Worm (Caenorhabditis elegans): ENCODE measurements around the gene K02A6.3.

The K02A6.3 gene

DNA sequence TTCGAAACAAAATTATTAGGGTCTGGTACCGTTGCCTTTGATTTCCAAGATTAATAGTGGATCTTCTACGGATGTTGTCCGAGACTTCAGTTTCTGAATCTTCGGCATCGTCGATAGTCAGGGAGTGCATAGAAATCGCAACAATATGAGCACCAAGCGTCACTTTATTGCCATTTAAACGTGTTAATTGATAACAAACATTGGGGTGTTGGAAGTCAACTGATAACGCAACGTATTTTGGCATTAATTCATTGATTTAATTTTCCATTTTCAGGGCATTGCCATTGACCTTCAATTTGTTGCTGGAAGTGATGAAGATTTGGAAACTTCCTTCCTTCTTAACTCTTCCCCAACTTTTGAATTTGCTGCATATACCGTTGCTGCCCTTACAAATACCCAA is 14.4 kb upstream of the K02A6.3 start, which contains the start of gene kqt-2:
kqt-2 (minus strand) TSS at position 244 of the 400 bp plus-strand sequence.
- TF ChIP-seq mdl-1 (tag; optimal IDR thresholded peaks at IDR 0.05) (no peak), lin-15B (tag; optimal IDR thresholded peaks at IDR 0.05) (no peak), elt-3 (tag; optimal IDR thresholded peaks at IDR 0.05) (no peak), nfya-1 (tag; optimal IDR thresholded peaks at IDR 0.05; ENCODE audit: insufficient read depth) (no peak), nhr-23 (tag; optimal IDR thresholded peaks at IDR 0.05) (no peak), nhr-67 (tag; optimal IDR thresholded peaks at IDR 0.05) (no peak), pha-4 (tag; optimal IDR thresholded peaks at IDR 0.05) (peak; percentile 25), pqm-1 (tag; optimal IDR thresholded peaks at IDR 0.05) (peak; percentile 74), elt-2 (tag; optimal IDR thresholded peaks at IDR 0.05) (peak; percentile 84), lsy-12 (tag; optimal IDR thresholded peaks at IDR 0.05) (no peak)

DNA sequence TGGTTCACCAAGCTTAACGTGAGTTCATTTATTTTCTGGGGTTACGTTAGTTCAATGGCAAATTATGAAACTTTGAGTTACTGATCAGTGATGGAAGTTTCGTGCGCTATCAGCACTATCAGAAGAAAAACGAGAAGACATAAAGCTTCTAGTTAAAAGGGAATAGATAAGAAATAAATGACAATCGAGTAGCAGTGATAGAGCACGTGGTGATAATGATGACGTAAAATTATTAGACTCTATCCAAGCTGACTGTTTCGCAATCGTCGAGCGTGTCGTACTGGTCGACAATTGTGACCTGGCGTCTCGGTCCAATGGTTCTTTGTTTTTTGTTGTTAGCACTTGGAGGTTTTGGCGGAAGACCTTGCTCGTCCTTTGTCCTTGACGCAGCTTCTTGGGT is 11.4 kb upstream of the K02A6.3 start:
- TF ChIP-seq mdl-1 (tag; optimal IDR thresholded peaks at IDR 0.05): peak; percentile 2
- no peak for TF ChIP-seq ama-1 (optimal IDR thresholded peaks at IDR 0.05)
- no peak for TF ChIP-seq elt-1 (tag; optimal IDR thresholded peaks at IDR 0.05)
- TF ChIP-seq nhr-25 (tag; optimal IDR thresholded peaks at IDR 0.05): no peak
- TF ChIP-seq ceh-16 (tag; optimal IDR thresholded peaks at IDR 0.05): no peak
- TF ChIP-seq pqm-1 (tag; optimal IDR thresholded peaks at IDR 0.05): peak; percentile 99
- TF ChIP-seq elt-2 (tag; optimal IDR thresholded peaks at IDR 0.05): peak; percentile 97
- peak; percentile 86 for TF ChIP-seq jun-1 (tag; optimal IDR thresholded peaks at IDR 0.05)
- no peak for TF ChIP-seq nhr-76 (tag; optimal IDR thresholded peaks at IDR 0.05)
- TF ChIP-seq pha-4 (tag; optimal IDR thresholded peaks at IDR 0.05): peak; percentile 61

DNA sequence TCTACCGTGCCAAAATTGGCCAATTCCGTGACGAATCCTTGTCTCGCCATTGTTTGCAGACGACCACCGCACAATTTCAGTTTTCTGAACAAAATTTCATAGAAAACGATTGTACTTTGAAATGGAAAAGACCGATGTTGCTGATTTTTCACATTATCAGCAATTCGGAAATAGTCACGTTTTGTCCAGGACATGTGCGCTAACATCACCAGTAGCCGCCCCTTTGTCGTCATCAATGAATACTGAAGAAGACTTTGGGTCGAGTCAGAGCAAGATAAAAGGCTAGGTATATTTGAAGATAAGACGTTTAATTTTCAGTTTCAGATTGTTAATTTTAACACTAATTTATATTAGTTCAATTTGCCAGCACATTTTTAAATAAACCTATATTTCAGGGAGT is 10.2 kb upstream of the K02A6.3 start, which contains the start of gene endu-2:
endu-2 (plus strand) TSS at position 396 of the 400 bp plus-strand sequence.
- TF ChIP-seq fkh-2 (tag; optimal IDR thresholded peaks at IDR 0.05) (no peak), ceh-28 (tag; optimal IDR thresholded peaks at IDR 0.05) (no peak), elt-2 (tag; optimal IDR thresholded peaks at IDR 0.05) (peak; percentile 90), pqm-1 (tag; optimal IDR thresholded peaks at IDR 0.05) (peak; percentile 78), pha-4 (tag; optimal IDR thresholded peaks at IDR 0.05) (peak; percentile 3)

DNA sequence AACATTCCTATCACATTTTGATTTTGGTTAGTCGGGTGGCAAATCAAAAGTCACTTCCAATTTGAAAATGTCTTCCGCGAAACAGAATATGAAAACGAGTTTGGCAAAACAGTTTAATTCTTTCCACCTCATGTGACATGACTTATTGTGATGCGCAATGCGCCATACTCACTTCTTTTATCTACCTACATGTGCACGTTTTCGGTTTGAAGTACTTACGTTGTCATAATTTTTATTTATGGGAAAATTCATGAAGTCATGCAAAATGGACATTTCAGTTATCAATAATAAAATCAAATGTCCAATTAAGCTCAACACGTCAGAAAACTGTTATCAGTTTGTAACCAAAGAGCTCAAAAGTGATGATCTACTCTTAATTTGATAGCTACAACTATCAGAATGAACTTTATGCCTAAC is 6.9 kb upstream of the K02A6.3 start:
- no peak for TF ChIP-seq nhr-76 (tag; optimal IDR thresholded peaks at IDR 0.05)
- TF ChIP-seq eor-1 (tag; optimal IDR thresholded peaks at IDR 0.05): no peak
- TF ChIP-seq ama-1 (optimal IDR thresholded peaks at IDR 0.05): no peak
- TF ChIP-seq ceh-16 (tag; optimal IDR thresholded peaks at IDR 0.05): no peak
- no peak for TF ChIP-seq mdl-1 (tag; optimal IDR thresholded peaks at IDR 0.05)
- no peak for TF ChIP-seq nhr-67 (tag; optimal IDR thresholded peaks at IDR 0.05)
- TF ChIP-seq jun-1 (tag; optimal IDR thresholded peaks at IDR 0.05): peak; percentile 18
- TF ChIP-seq nfya-1 (tag; optimal IDR thresholded peaks at IDR 0.05; ENCODE audit: insufficient read depth): no peak
- no peak for TF ChIP-seq ceh-82 (tag; optimal IDR thresholded peaks at IDR 0.05)
- TF ChIP-seq pqm-1 (tag; optimal IDR thresholded peaks at IDR 0.05): peak; percentile 90
- no peak for TF ChIP-seq mml-1 (tag; optimal IDR thresholded peaks at IDR 0.05)
- peak; percentile 82 for TF ChIP-seq elt-2 (tag; optimal IDR thresholded peaks at IDR 0.05)

DNA sequence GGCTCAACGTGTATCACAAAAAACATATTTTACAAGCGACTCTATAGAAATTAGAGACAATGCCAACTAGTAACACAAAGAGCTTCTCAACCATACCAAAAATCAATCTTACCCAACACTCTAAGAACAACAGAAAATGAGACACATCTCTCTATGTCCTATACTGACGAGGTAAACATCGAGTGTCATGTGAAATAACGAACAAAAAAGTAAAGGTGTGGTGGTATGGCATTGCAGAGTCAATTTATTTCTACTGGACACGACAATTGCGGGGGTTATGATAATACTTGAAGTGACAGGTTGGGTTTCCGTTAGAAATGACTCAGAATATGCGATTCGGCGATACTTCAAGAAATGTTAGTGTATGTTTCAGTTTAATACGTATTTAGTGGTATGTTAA is 4.8 kb upstream of the K02A6.3 start:
- TF ChIP-seq egl-27 (tag; optimal IDR thresholded peaks at IDR 0.05): no peak
- TF ChIP-seq pha-4 (tag; optimal IDR thresholded peaks at IDR 0.05): peak; percentile 37
- no peak for TF ChIP-seq nhr-67 (tag; optimal IDR thresholded peaks at IDR 0.05)
- TF ChIP-seq mdl-1 (tag; optimal IDR thresholded peaks at IDR 0.05): no peak

DNA sequence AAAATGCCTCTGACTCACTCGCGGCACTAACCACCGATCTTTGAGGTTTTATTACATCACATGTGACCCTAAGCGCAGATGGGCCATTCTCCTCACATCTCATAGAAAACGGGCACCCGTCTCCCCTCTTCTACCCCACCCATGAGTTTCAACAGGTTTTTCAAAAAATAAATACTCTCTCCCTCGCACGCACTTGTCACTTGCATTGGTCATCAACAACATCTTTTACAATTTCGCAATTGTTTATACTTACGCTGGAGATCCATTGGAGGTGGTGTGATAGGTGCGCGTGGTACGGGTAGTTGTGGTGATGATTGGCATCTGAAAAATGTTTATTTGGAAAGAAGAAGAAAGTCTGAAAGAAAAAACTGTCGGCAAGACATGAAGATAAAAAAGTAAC is 4.3 kb upstream of the K02A6.3 start, which contains the start of gene M60.4:
M60.4 (minus strand) TSS at position 321 of the 400 bp plus-strand sequence.
- TF ChIP-seq nhr-237 (tag; optimal IDR thresholded peaks at IDR 0.05): no peak
- TF ChIP-seq egl-27 (tag; optimal IDR thresholded peaks at IDR 0.05): peak; percentile 11
- no peak for TF ChIP-seq sea-2 (GFP tag; optimal IDR thresholded peaks at IDR 0.05)
- peak; percentile 17 for TF ChIP-seq nhr-43 (tag; optimal IDR thresholded peaks at IDR 0.05; ENCODE audit: poor library complexity, severe bottlenecking)
- TF ChIP-seq jun-1 (tag; optimal IDR thresholded peaks at IDR 0.05): peak; percentile 2
- peak; percentile 25 for TF ChIP-seq snpc-4 (tag; optimal IDR thresholded peaks at IDR 0.05)
- TF ChIP-seq elt-3 (tag; optimal IDR thresholded peaks at IDR 0.05): peak in 1 of 3 experiments; percentile 42
- peak; percentile 49 for TF ChIP-seq nfya-1 (tag; optimal IDR thresholded peaks at IDR 0.05; ENCODE audit: insufficient read depth)
- TF ChIP-seq lin-39 (tag; optimal IDR thresholded peaks at IDR 0.05): peak; percentile 65
- TF ChIP-seq ztf-11 (tag; optimal IDR thresholded peaks at IDR 0.05): no peak
- TF ChIP-seq nhr-25 (tag; optimal IDR thresholded peaks at IDR 0.05): peak; percentile 59
- TF ChIP-seq unc-62 (GFP tag; optimal IDR thresholded peaks at IDR 0.05): peak; percentile 79
- no peak for TF ChIP-seq zag-1 (tag; optimal IDR thresholded peaks at IDR 0.05)
- no peak for TF ChIP-seq eor-1 (tag; optimal IDR thresholded peaks at IDR 0.05)
- TF ChIP-seq mdl-1 (tag; optimal IDR thresholded peaks at IDR 0.05): peak; percentile 56
- TF ChIP-seq nhr-12 (tag; optimal IDR thresholded peaks at IDR 0.05): no peak
- no peak for TF ChIP-seq pha-4 (tag; optimal IDR thresholded peaks at IDR 0.05)
- peak; percentile 93 for TF ChIP-seq egl-5 (tag; optimal IDR thresholded peaks at IDR 0.05)
- TF ChIP-seq nhr-77 (tag; optimal IDR thresholded peaks at IDR 0.05): no peak
- no peak for TF ChIP-seq nhr-11 (tag; optimal IDR thresholded peaks at IDR 0.05)
